Worm (Caenorhabditis elegans): ENCODE measurements around the gene T04A8.18.

Gene T04A8.18

ce11 chrIII:4697819-4698218 is 11.2 kb upstream of the T04A8.18 start, which contains the start of gene dnj-18:
TSS of gene dnj-18 (plus strand) at chrIII:4698119.
- TF ChIP-seq ZK185.1 (tag; optimal IDR thresholded peaks at IDR 0.05; ENCODE audit: poor library complexity, severe bottlenecking) (no peak), F39B2.1 (GFP tag; IDR thresholded peaks at IDR 0.05) (no peak), F10E7.11 (tag; optimal IDR thresholded peaks at IDR 0.05) (no peak), dpff-1 (tag; optimal IDR thresholded peaks at IDR 0.05) (no peak), K11D2.4 (GFP tag; IDR thresholded peaks at IDR 0.05) (no peak), unc-130 (GFP tag; optimal IDR thresholded peaks at IDR 0.05) (no peak), madf-8 (GFP tag; conservative IDR thresholded peaks at IDR 0.05) (no peak), ztf-22 (GFP tag; optimal IDR thresholded peaks at IDR 0.05) (no peak), pbrm-1 (GFP tag; IDR thresholded peaks at IDR 0.05) (no peak), madf-10 (tag; optimal IDR thresholded peaks at IDR 0.05) (no peak), ztf-18 (tag; optimal IDR thresholded peaks at IDR 0.05) (no peak), K12H6.12 (tag; optimal IDR thresholded peaks at IDR 0.05) (no peak), ceh-100 (GFP tag; IDR thresholded peaks at IDR 0.05) (no peak), sea-2 (GFP tag; IDR thresholded peaks at IDR 0.05) (no peak), nfyb-1 (GFP tag; IDR thresholded peaks at IDR 0.05) (no peak), die-1 (tag; optimal IDR thresholded peaks at IDR 0.05) (no peak)

DNA sequence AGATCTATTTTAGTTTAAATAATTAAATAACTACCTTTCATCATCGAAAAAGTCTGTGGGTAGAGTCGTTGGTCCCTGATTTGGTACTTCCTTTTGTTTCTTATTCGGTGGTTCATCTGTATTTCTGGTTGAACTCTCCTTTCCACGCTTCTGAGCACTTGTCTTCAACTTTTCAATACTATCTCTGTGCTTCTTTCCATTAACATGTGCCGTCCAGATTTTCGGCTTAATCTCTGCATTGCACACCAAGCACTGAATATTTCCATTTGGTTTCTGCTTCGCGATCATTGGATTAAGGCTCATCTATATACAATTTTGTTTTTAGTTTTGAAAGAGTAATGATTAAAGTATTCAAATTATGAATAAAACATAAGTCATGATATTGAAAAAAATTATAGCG is 9.1 kb upstream of the T04A8.18 start, which contains the start of gene sel-13:
Gene sel-13, minus strand, starts transcription at position 303 of the 400 bp plus-strand sequence.
- TF ChIP-seq F33H1.4 (GFP tag; IDR thresholded peaks at IDR 0.05) = no peak
- no peak for TF ChIP-seq akir-1 (GFP tag; optimal IDR thresholded peaks at IDR 0.05)
- no peak for TF ChIP-seq dpl-1 (GFP tag; optimal IDR thresholded peaks at IDR 0.05)
- TF ChIP-seq gei-17 (GFP tag; optimal IDR thresholded peaks at IDR 0.05) = no peak
- no peak for TF ChIP-seq madf-6 (GFP tag; IDR thresholded peaks at IDR 0.05)
- TF ChIP-seq Y53G8AR.9 (GFP tag; conservative IDR thresholded peaks at IDR 0.05) = no peak
- no peak for TF ChIP-seq hlh-12 (tag; optimal IDR thresholded peaks at IDR 0.05)
- no peak for TF ChIP-seq snpc-4 (GFP tag; optimal IDR thresholded peaks at IDR 0.05)
- TF ChIP-seq snpc-4 (tag; optimal IDR thresholded peaks at IDR 0.05) = no peak
- no peak for TF ChIP-seq hlh-26 (GFP tag; conservative IDR thresholded peaks at IDR 0.05)
- no peak for TF ChIP-seq C17E4.6 (GFP tag; IDR thresholded peaks at IDR 0.05)
- TF ChIP-seq T26A5.8 (tag; optimal IDR thresholded peaks at IDR 0.05) = no peak
- TF ChIP-seq Y56A3A.18 (GFP tag; IDR thresholded peaks at IDR 0.05) = no peak
- TF ChIP-seq mxl-1 (tag; optimal IDR thresholded peaks at IDR 0.05) = no peak
- TF ChIP-seq tbp1 (GFP tag; optimal IDR thresholded peaks at IDR 0.05) = no peak
- TF ChIP-seq F22D6.2 (tag; optimal IDR thresholded peaks at IDR 0.05) = no peak
- TF ChIP-seq rec-8 (tag; optimal IDR thresholded peaks at IDR 0.05) = no peak
- no peak for TF ChIP-seq ama-1 (optimal IDR thresholded peaks at IDR 0.05)
- TF ChIP-seq ama-1 (GFP tag; optimal IDR thresholded peaks at IDR 0.05) = no peak
- TF ChIP-seq ztf-28 (GFP tag; IDR thresholded peaks at IDR 0.05) = no peak
- no peak for TF ChIP-seq K12H6.12 (tag; optimal IDR thresholded peaks at IDR 0.05)

DNA sequence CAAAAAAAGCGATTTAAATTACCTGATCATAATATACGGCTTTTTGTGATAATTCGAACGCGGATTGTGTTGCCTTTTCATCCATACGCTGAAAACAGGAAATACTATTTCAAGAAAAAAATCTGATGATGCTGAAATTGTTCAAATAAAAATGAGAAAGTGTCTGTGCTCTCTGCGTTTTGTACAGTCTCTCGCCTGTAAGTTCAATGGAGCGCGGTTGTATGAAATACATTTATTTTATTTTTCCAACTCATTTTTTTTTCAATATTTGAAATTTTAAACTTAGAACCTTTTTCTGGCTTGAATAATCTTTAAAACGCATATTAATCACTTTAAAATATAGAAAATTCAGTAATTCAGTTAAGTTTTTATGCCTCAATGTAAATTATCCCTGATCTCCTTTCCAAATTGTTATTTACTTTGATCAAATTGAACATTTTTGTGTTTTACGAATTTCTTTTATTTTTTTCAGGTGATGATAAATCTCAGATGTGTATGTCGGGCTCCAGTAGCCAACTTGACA is 5.0 kb upstream of the T04A8.18 start, which contains the start of the genes clp-2 and mrpl-16:
Gene clp-2, minus strand, starts transcription at position 94 of the 523 bp plus-strand sequence.
Gene mrpl-16, plus strand, starts transcription at position 473 of the 523 bp plus-strand sequence.
- TF ChIP-seq ceh-27 (GFP tag; optimal IDR thresholded peaks at IDR 0.05) (no peak), rec-8 (tag; optimal IDR thresholded peaks at IDR 0.05) (no peak), lin-35 (GFP tag; optimal IDR thresholded peaks at IDR 0.05) (no peak), zfh-2 (GFP tag; conservative IDR thresholded peaks at IDR 0.05) (no peak), him-1 (tag; optimal IDR thresholded peaks at IDR 0.05) (no peak), mcd-1 (GFP tag; IDR thresholded peaks at IDR 0.05) (peak; percentile 51; the same call in 1 of the 2 replicates), hmg-20 (GFP tag; IDR thresholded peaks at IDR 0.05) (no peak), K11D2.4 (GFP tag; IDR thresholded peaks at IDR 0.05) (no peak), ama-1 (optimal IDR thresholded peaks at IDR 0.05) (no peak), ama-1 (GFP tag; optimal IDR thresholded peaks at IDR 0.05) (no peak), F57C9.4 (tag; optimal IDR thresholded peaks at IDR 0.05) (no peak), F33H1.4 (GFP tag; IDR thresholded peaks at IDR 0.05) (peak; percentile 14; the same call in 1 of the 2 replicates), hmg-1.2 (GFP tag; IDR thresholded peaks at IDR 0.05) (peak; percentile 96), F52B5.7 (tag; optimal IDR thresholded peaks at IDR 0.05) (no peak), lsl-1 (GFP tag; optimal IDR thresholded peaks at IDR 0.05) (peak; percentile 24), lsy-27 (tag; optimal IDR thresholded peaks at IDR 0.05; ENCODE audit: borderline replicate concordance, insufficient read depth) (no peak), xnd-1 (tag; optimal IDR thresholded peaks at IDR 0.05) (no peak)
